Worm (Caenorhabditis elegans) whole organism, L2 larva: Measurements from ENCODE around the gene fbxa-63.

Experiments used
- alr-1 ChIP-seq: fragments of 150-350 bp; optimal IDR thresholded peaks from 2 replicates; lab custom pipeline; 2014; ENCODE audit warnings: missing biosample characterization, missing genetic modification characterization
- ama-1 ChIP-seq: fragments of 150-350 bp; optimal IDR thresholded peaks from 2 replicates; lab custom pipeline; 2018; ENCODE audit warnings: inconsistent platforms
- fos-1 ChIP-seq: fragments of 150-350 bp; optimal IDR thresholded peaks from 2 replicates; lab custom pipeline; 2014; ENCODE audit warnings: missing biosample characterization, missing genetic modification characterization
- gmeb-1 ChIP-seq: fragments of 150-350 bp; optimal IDR thresholded peaks from 2 replicates; lab custom pipeline; 2014; ENCODE audit warnings: missing biosample characterization, missing genetic modification characterization
- unc-62 ChIP-seq: fragments of 150-350 bp; optimal IDR thresholded peaks from 2 replicates; lab custom pipeline; 2014; ENCODE audit warnings: missing biosample characterization, missing genetic modification reagents, missing genetic modification characterization

DNA sequence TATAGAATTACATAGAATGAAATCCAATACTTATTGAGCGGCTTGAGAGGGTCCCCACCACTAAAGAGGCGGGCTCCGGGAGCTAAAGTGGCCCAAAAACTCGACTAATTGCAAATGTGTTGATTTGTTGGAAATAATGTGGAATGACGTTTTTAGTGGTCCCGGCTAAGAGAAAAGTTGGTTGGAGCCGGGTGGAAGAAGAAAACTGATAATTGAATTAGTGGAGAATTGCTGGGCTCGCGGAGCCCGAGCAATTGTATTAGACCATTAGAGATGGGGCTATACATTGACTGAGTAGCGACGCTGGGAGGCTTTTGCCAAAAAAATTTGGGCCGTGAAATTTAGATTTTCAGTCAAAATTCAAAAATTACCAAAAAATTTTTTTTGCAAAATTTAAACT lies 17.7 kb upstream of the fbxa-63 start:
- no peak for TF ChIP-seq unc-62 (GFP tag; lab: Kevin White, UChicago)
- TF ChIP-seq gmeb-1 (tag; lab: Kevin White, UChicago), result no peak
- no peak for TF ChIP-seq fos-1 (tag; lab: Kevin White, UChicago)
- TF ChIP-seq ama-1, result no peak
- no peak for TF ChIP-seq alr-1
